Fruit fly (Drosophila melanogaster) whole organism, embryonic: ENCODE data around the gene CG14105.

Experiments used
- B-H2 ChIP-seq: fragments of 200-800 bp; sonication (Bioruptor generic); optimal IDR thresholded peaks from 2 replicates; lab custom pipeline; 2018; ENCODE audit warnings: missing biosample characterization, mild to moderate bottlenecking, missing genetic modification characterization
- CG11560 ChIP-seq: fragments of 200-800 bp; sonication (Bioruptor generic); IDR thresholded peaks from 3 replicates; pipeline ENCODE4 v1.3.6; 2022; ENCODE audit warnings: missing biosample characterization, missing genetic modification characterization
- CG12744 ChIP-seq: fragments of 200-800 bp; sonication (Bioruptor generic); optimal IDR thresholded peaks from 2 replicates; lab custom pipeline; 2016; ENCODE audit warnings: missing biosample characterization, missing genetic modification characterization
- CG13123 ChIP-seq: fragments of 200-800 bp; sonication (Bioruptor generic); optimal IDR thresholded peaks from 2 replicates; lab custom pipeline; 2016; ENCODE audit warnings: missing biosample characterization, missing genetic modification characterization
- CG13287 ChIP-seq: fragments of 200-800 bp; sonication (Bioruptor generic); IDR thresholded peaks from 2 replicates; pipeline ENCODE4 v1.3.6; 2022; ENCODE audit warnings: missing biosample characterization, missing genetic modification characterization; ENCODE audit not compliant: partially characterized antibody
- CG13775 ChIP-seq: fragments of 200-800 bp; sonication (Bioruptor generic); optimal IDR thresholded peaks from 3 replicates; lab custom pipeline; 2017; ENCODE audit warnings: missing biosample characterization, mild to moderate bottlenecking, missing genetic modification characterization
- CG14014 ChIP-seq: fragments of 200-800 bp; sonication (Bioruptor generic); IDR thresholded peaks from 2 replicates; pipeline ENCODE4 v1.3.6; 2022; ENCODE audit warnings: missing biosample characterization, missing genetic modification characterization
- CG14860 ChIP-seq: fragments of 200-800 bp; sonication (Bioruptor generic); IDR thresholded peaks from 3 replicates; pipeline ENCODE4 v1.3.6; 2022; ENCODE audit warnings: missing biosample characterization, missing genetic modification characterization; ENCODE audit not compliant: partially characterized antibody
- CG14965 ChIP-seq: fragments of 200-800 bp; sonication (Bioruptor generic); optimal IDR thresholded peaks from 2 replicates; lab custom pipeline; 2016; ENCODE audit warnings: missing biosample characterization, missing genetic modification characterization, borderline replicate concordance
- CG17568 ChIP-seq: fragments of 200-800 bp; sonication (Bioruptor generic); optimal IDR thresholded peaks from 2 replicates; lab custom pipeline; 2018; ENCODE audit warnings: missing biosample characterization, mild to moderate bottlenecking, missing genetic modification characterization, moderate library complexity
- CG42726 ChIP-seq: fragments of 200-800 bp; sonication (Bioruptor generic); IDR thresholded peaks from 2 replicates; pipeline ENCODE4 v1.3.6; 2022; ENCODE audit warnings: missing biosample characterization, missing genetic modification characterization; ENCODE audit not compliant: partially characterized antibody
- CG6791 ChIP-seq: fragments of 200-800 bp; sonication (Bioruptor generic); IDR thresholded peaks from 3 replicates; pipeline ENCODE4 v1.3.6; 2022; ENCODE audit warnings: missing biosample characterization, missing genetic modification characterization; ENCODE audit not compliant: partially characterized antibody
- CG7372 ChIP-seq: fragments of 200-800 bp; sonication (Bioruptor generic); IDR thresholded peaks from 2 replicates; pipeline ENCODE4 v1.3.6; 2022; ENCODE audit warnings: missing biosample characterization, missing genetic modification characterization
- CG7556 ChIP-seq: fragments of 200-800 bp; sonication (Bioruptor generic); optimal IDR thresholded peaks from 2 replicates; lab custom pipeline; 2017; ENCODE audit warnings: missing biosample characterization, mild to moderate bottlenecking, missing genetic modification characterization
- CG7786 ChIP-seq: fragments of 200-800 bp; sonication (Bioruptor generic); optimal IDR thresholded peaks from 2 replicates; lab custom pipeline; 2016; ENCODE audit warnings: missing biosample characterization, missing genetic modification characterization
- CG8281 ChIP-seq: fragments of 200-800 bp; sonication (Bioruptor generic); optimal IDR thresholded peaks from 2 replicates; lab custom pipeline; 2018; ENCODE audit warnings: missing biosample characterization, mild to moderate bottlenecking, missing genetic modification characterization, moderate library complexity
- CG8359 ChIP-seq: fragments of 200-800 bp; sonication (Bioruptor generic); optimal IDR thresholded peaks from 2 replicates; lab custom pipeline; 2017; ENCODE audit warnings: missing biosample characterization, mild to moderate bottlenecking, missing genetic modification characterization, borderline replicate concordance
- Dek ChIP-seq: fragments of 200-800 bp; sonication (Bioruptor generic); optimal IDR thresholded peaks from 3 replicates; lab custom pipeline; 2019; ENCODE audit warnings: missing biosample characterization, mild to moderate bottlenecking, missing genetic modification characterization, moderate library complexity
- Dll ChIP-seq: fragments of 200-800 bp; sonication (Bioruptor generic); IDR thresholded peaks from 4 replicates; pipeline ENCODE4 v1.3.6; 2022; ENCODE audit warnings: missing biosample characterization, missing genetic modification characterization; ENCODE audit not compliant: partially characterized antibody
- Doc3 ChIP-seq: fragments of 200-800 bp; sonication (Bioruptor generic); IDR thresholded peaks from 3 replicates; pipeline ENCODE4 v1.3.6; 2022; ENCODE audit warnings: missing biosample characterization, missing genetic modification characterization; ENCODE audit not compliant: partially characterized antibody
- Dref ChIP-seq: fragments of 200-800 bp; sonication (Bioruptor generic); IDR thresholded peaks from 2 replicates; pipeline ENCODE4 v1.3.6; 2022; ENCODE audit warnings: missing biosample characterization, missing genetic modification characterization
- Ets97D ChIP-seq: fragments of 200-800 bp; sonication (Bioruptor generic); optimal IDR thresholded peaks from 3 replicates; lab custom pipeline; 2016; ENCODE audit warnings: missing biosample characterization, missing genetic modification characterization
- Fer1 ChIP-seq: fragments of 200-800 bp; sonication (Bioruptor generic); optimal IDR thresholded peaks from 2 replicates; lab custom pipeline; 2017; ENCODE audit warnings: missing biosample characterization, mild to moderate bottlenecking, missing genetic modification characterization
- H15 ChIP-seq: fragments of 200-800 bp; sonication (Bioruptor generic); IDR thresholded peaks from 3 replicates; pipeline ENCODE4 v1.3.6; 2022; ENCODE audit warnings: missing biosample characterization, missing genetic modification characterization
- Myb ChIP-seq: fragments of 200-800 bp; sonication (Bioruptor generic); optimal IDR thresholded peaks from 2 replicates; lab custom pipeline; 2016; ENCODE audit warnings: missing biosample characterization, missing genetic modification characterization
- NC2α ChIP-seq: fragments of 200-800 bp; sonication (Bioruptor generic); optimal IDR thresholded peaks from 2 replicates; lab custom pipeline; 2016; ENCODE audit warnings: missing biosample characterization, missing genetic modification characterization
- Opbp ChIP-seq: fragments of 200-800 bp; sonication (Bioruptor generic); IDR thresholded peaks from 3 replicates; pipeline ENCODE4 v1.3.6; 2022; ENCODE audit warnings: missing biosample characterization, missing genetic modification characterization; ENCODE audit not compliant: partially characterized antibody
- PHDP ChIP-seq: fragments of 200-800 bp; sonication (Bioruptor generic); optimal IDR thresholded peaks from 3 replicates; lab custom pipeline; 2018; ENCODE audit warnings: missing biosample characterization, mild to moderate bottlenecking, missing genetic modification characterization, moderate library complexity
- Pdp1 ChIP-seq, 2 experiments: fragments of 200-800 bp; sonication (Bioruptor generic); optimal IDR thresholded peaks; 3 replicates each; lab custom pipeline; 2016; ENCODE audit warnings: missing biosample characterization in 2 of 2, missing genetic modification characterization in 2 of 2, mild to moderate bottlenecking in 1 of 2, moderate library complexity in 1 of 2
- Sry-β ChIP-seq: fragments of 200-800 bp; sonication (Bioruptor generic); optimal IDR thresholded peaks from 2 replicates; lab custom pipeline; 2018; ENCODE audit warnings: missing biosample characterization, mild to moderate bottlenecking, missing genetic modification characterization, moderate library complexity
- ap ChIP-seq: fragments of 200-800 bp; sonication (Bioruptor generic); IDR thresholded peaks from 2 replicates; pipeline ENCODE4 v1.3.6; 2022; ENCODE audit warnings: missing biosample characterization, missing genetic modification characterization
- ato ChIP-seq: fragments of 200-800 bp; sonication (Bioruptor generic); IDR thresholded peaks from 2 replicates; pipeline ENCODE4 v1.3.6; 2022; ENCODE audit warnings: missing biosample characterization, missing genetic modification characterization; ENCODE audit not compliant: partially characterized antibody
- chif ChIP-seq, 2 experiments: fragments of 200-800 bp; sonication (Bioruptor generic); optimal IDR thresholded peaks; 3 replicates each; lab custom pipeline; 2016; ENCODE audit warnings: missing biosample characterization in 2 of 2, missing genetic modification characterization in 2 of 2
- chm ChIP-seq: fragments of 200-800 bp; sonication (Bioruptor generic); IDR thresholded peaks from 2 replicates; pipeline ENCODE4 v1.3.6; 2022; ENCODE audit warnings: missing biosample characterization, missing genetic modification characterization
- disco-r ChIP-seq: fragments of 200-800 bp; sonication (Bioruptor generic); optimal IDR thresholded peaks from 2 replicates; lab custom pipeline; 2016; ENCODE audit warnings: missing biosample characterization, missing genetic modification characterization
- dpn ChIP-seq, 2 experiments: fragments of 200-800 bp; sonication (Bioruptor generic); optimal IDR thresholded peaks; 3 replicates each; lab custom pipeline; 2016; ENCODE audit warnings: missing biosample characterization in 2 of 2, missing genetic modification characterization in 2 of 2
- fu2 ChIP-seq: fragments of 200-800 bp; sonication (Bioruptor generic); optimal IDR thresholded peaks from 2 replicates; lab custom pipeline; 2016; ENCODE audit warnings: missing biosample characterization, missing genetic modification characterization
- hth ChIP-seq: fragments of >200 bp; optimal IDR thresholded peaks from 2 replicates; lab custom pipeline; 2017; ENCODE audit warnings: inconsistent platforms
- ind ChIP-seq: fragments of 200-800 bp; sonication (Bioruptor generic); optimal IDR thresholded peaks from 3 replicates; lab custom pipeline; 2016; ENCODE audit warnings: missing biosample characterization, missing genetic modification characterization
- lilli ChIP-seq: fragments of 200-800 bp; sonication (Bioruptor generic); optimal IDR thresholded peaks from 3 replicates; lab custom pipeline; 2016; ENCODE audit warnings: missing biosample characterization, missing genetic modification characterization
- pzg ChIP-seq: fragments of 200-800 bp; sonication (Bioruptor generic); optimal IDR thresholded peaks from 3 replicates; lab custom pipeline; 2018; ENCODE audit warnings: missing biosample characterization, mild to moderate bottlenecking, missing genetic modification characterization, moderate library complexity
- repo ChIP-seq: fragments of 200-800 bp; sonication (Bioruptor generic); optimal IDR thresholded peaks from 2 replicates; lab custom pipeline; 2016; ENCODE audit warnings: missing biosample characterization, missing genetic modification characterization
- sd ChIP-seq: fragments of 200-800 bp; sonication (Bioruptor generic); optimal IDR thresholded peaks from 3 replicates; lab custom pipeline; 2018; ENCODE audit warnings: missing biosample characterization, mild to moderate bottlenecking, missing genetic modification characterization, moderate library complexity
- sens ChIP-seq: fragments of 200-800 bp; sonication (Bioruptor generic); peaks from one replicate; lab custom pipeline; 2016; ENCODE audit warnings: missing biosample characterization, missing genetic modification characterization
- sima ChIP-seq: fragments of 200-800 bp; sonication (Bioruptor generic); optimal IDR thresholded peaks from 2 replicates; lab custom pipeline; 2016; ENCODE audit warnings: missing biosample characterization, missing genetic modification characterization
- slou ChIP-seq: fragments of 200-800 bp; sonication (Bioruptor generic); optimal IDR thresholded peaks from 3 replicates; lab custom pipeline; 2016; ENCODE audit warnings: missing biosample characterization, missing genetic modification characterization
- tap ChIP-seq: fragments of 200-800 bp; optimal IDR thresholded peaks from 3 replicates; lab custom pipeline; 2019; ENCODE audit warnings: missing biosample characterization, mild to moderate bottlenecking, missing genetic modification characterization, moderate library complexity
- toy ChIP-seq: fragments of 200-800 bp; sonication (Bioruptor generic); IDR thresholded peaks from 2 replicates; pipeline ENCODE4 v1.3.6; 2022; ENCODE audit warnings: missing biosample characterization, missing genetic modification characterization
- tup ChIP-seq: fragments of 200-800 bp; sonication (Bioruptor generic); optimal IDR thresholded peaks from 2 replicates; lab custom pipeline; 2016; ENCODE audit warnings: missing biosample characterization, mild to moderate bottlenecking, missing genetic modification characterization, moderate library complexity
- vnd ChIP-seq: fragments of 200-800 bp; sonication (Bioruptor generic); IDR thresholded peaks from 3 replicates; pipeline ENCODE4 v1.3.6; 2022; ENCODE audit warnings: missing biosample characterization, missing genetic modification characterization; ENCODE audit not compliant: partially characterized antibody
- zf30C ChIP-seq: fragments of 200-800 bp; sonication (Bioruptor generic); optimal IDR thresholded peaks from 3 replicates; lab custom pipeline; 2018; ENCODE audit warnings: missing biosample characterization, mild to moderate bottlenecking, missing genetic modification characterization

The CG14105 gene

dm6 chr3L:13433522-13433921 lies 7.0 kb upstream of the CG14105 start (continued):
- TF ChIP-seq CG13775 (GFP tag; lab: Kevin White, UChicago) (no peak), toy (GFP tag; lab: Robert Waterston, UW) (no peak), CG8281 (tag; lab: Kevin White, UChicago) (no peak), CG13287 (GFP tag; lab: Robert Waterston, UW) (peak; percentile 31; the same call in 1 of the 2 replicates), tup (no peak), Sry-β (GFP tag; lab: Kevin White, UChicago) (no peak), hth (lab: Kevin White, UChicago) (no peak), CG42726 (GFP tag; lab: Robert Waterston, UW) (peak; percentile 60; the same call in 1 of the 2 replicates), CG7372 (no peak), Opbp (GFP tag; lab: Robert Waterston, UW) (peak; percentile 89), Ets97D (no peak), zf30C (no peak), CG17568 (GFP tag; lab: Kevin White, UChicago) (no peak), ato (GFP tag; lab: Robert Waterston, UW) (peak; percentile 78), slou (GFP tag; lab: Kevin White, UChicago) (no peak), CG8359 (GFP tag; lab: Kevin White, UChicago) (no peak), CG11560 (tag; lab: Robert Waterston, UW) (no peak), CG7786 (GFP tag; lab: Kevin White, UChicago) (no peak), lilli (GFP tag; lab: Kevin White, UChicago) (no peak), Myb (GFP tag; lab: Kevin White, UChicago) (no peak), Doc3 (GFP tag; lab: Robert Waterston, UW) (no peak), Pdp1 (GFP tag; optimal IDR thresholded peaks at IDR 0.05; lab: Kevin White, UChicago) (no peak), dpn (GFP tag; optimal IDR thresholded peaks at IDR 0.05; lab: Kevin White, UChicago) (no peak), CG14860 (peak; percentile 66), fu2 (GFP tag; lab: Kevin White, UChicago) (no peak), chif (GFP tag; optimal IDR thresholded peaks at IDR 0.05; lab: Kevin White, UChicago) (no peak), ap (no peak), sd (tag; lab: Kevin White, UChicago) (no peak), Dek (tag; lab: Kevin White, UChicago) (no peak), sens (GFP tag; lab: Kevin White, UChicago) (peak; percentile 53), Dref (GFP tag; lab: Robert Waterston, UW) (no peak), H15 (GFP tag; lab: Robert Waterston, UW) (no peak), Dll (peak; percentile 18; the same call in 1 of the 4 replicates), repo (GFP tag; lab: Kevin White, UChicago) (no peak), CG6791 (peak; percentile 76; the same call in 2 of the 3 replicates), PHDP (tag; lab: Kevin White, UChicago) (no peak), tap (tag; lab: Kevin White, UChicago) (no peak), CG13123 (no peak), Fer1 (GFP tag; lab: Kevin White, UChicago) (no peak), vnd (GFP tag; lab: Robert Waterston, UW) (peak; percentile 57; the same call in 2 of the 3 replicates), CG12744 (GFP tag; lab: Kevin White, UChicago) (no peak), disco-r (GFP tag; lab: Kevin White, UChicago) (no peak), pzg (GFP tag; lab: Kevin White, UChicago) (no peak), CG14965 (GFP tag; lab: Kevin White, UChicago) (no peak), B-H2 (GFP tag; lab: Kevin White, UChicago) (no peak), CG7556 (GFP tag; lab: Kevin White, UChicago) (no peak), chm (GFP tag; lab: Robert Waterston, UW) (no peak), ind (GFP tag; lab: Kevin White, UChicago) (no peak), NC2α (GFP tag; lab: Kevin White, UChicago) (no peak), CG14014 (GFP tag; lab: Robert Waterston, UW) (no peak), sima (GFP tag; lab: Kevin White, UChicago) (no peak)
